Worm (Caenorhabditis elegans): ENCODE data around the gene scav-3.
A peak's percentile ranks its signal among the peaks of the same experiment; 100 is the strongest.

The scav-3 gene

DNA sequence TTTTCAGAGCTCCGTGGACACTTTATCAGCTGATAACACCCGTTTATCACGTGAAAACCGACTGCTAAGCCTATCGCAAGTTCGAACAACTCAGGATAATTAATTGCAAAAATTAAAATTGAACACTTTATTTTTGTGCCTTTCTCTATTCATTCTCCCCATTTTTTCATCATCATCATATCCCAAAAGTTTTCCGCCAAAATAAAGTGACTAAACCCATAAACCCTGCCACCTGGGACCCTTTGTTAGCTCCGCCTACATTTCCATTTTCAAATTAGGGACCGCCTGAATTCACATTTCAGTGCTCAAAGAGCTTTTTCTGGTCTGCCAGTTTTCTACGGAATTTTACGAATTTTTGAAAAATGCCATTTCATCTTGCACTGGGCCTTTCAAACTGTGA lies 27.8 kb upstream of the scav-3 start, which contains the start of gene arrd-16:
arrd-16 (plus strand) TSS at position 301 of the 400 bp plus-strand sequence.
- TF ChIP-seq gmeb-1 (tag; optimal IDR thresholded peaks at IDR 0.05) (no peak), ZK546.5 (tag; optimal IDR thresholded peaks at IDR 0.05) (no peak)

ce11 chrIII:12472497-12472896 lies 15.8 kb upstream of the scav-3 start, which contains the start of gene cccp-1:
cccp-1 (plus strand) TSS chrIII:12472873.
- TF ChIP-seq nhr-129 (tag; optimal IDR thresholded peaks at IDR 0.05) (peak; percentile 33), ztf-1 (GFP tag; conservative IDR thresholded peaks at IDR 0.05) (no peak), lin-11 (tag; optimal IDR thresholded peaks at IDR 0.05) (peak; percentile 12), crh-2 (tag; optimal IDR thresholded peaks at IDR 0.05) (peak; percentile 48), dmd-4 (tag; optimal IDR thresholded peaks at IDR 0.05) (no peak), fos-1 (tag; optimal IDR thresholded peaks at IDR 0.05) (peak; percentile 13), sem-4 (tag; optimal IDR thresholded peaks at IDR 0.05) (no peak), nhr-23 (tag; optimal IDR thresholded peaks at IDR 0.05) (no peak), mdl-1 (tag; optimal IDR thresholded peaks at IDR 0.05) (peak in 1 of 2 experiments; percentile 54), zag-1 (tag; optimal IDR thresholded peaks at IDR 0.05) (peak; percentile 48), egl-27 (tag; optimal IDR thresholded peaks at IDR 0.05) (no peak), mab-5 (tag; optimal IDR thresholded peaks at IDR 0.05) (peak; percentile 2), C34F6.9 (tag; optimal IDR thresholded peaks at IDR 0.05) (peak; percentile 67), lsy-2 (tag; optimal IDR thresholded peaks at IDR 0.05) (peak in 1 of 2 experiments; percentile 53), nhr-10 (tag; optimal IDR thresholded peaks at IDR 0.05) (no peak), unc-55 (GFP tag; optimal IDR thresholded peaks at IDR 0.05) (peak; percentile 75), gmeb-1 (tag; optimal IDR thresholded peaks at IDR 0.05) (no peak)

- TF ChIP-seq F13H6.1 (tag; optimal IDR thresholded peaks at IDR 0.05) (no peak), nhr-21 (tag; optimal IDR thresholded peaks at IDR 0.05) (no peak), unc-55 (GFP tag; optimal IDR thresholded peaks at IDR 0.05) (no peak), dmd-4 (tag; optimal IDR thresholded peaks at IDR 0.05) (no peak), nhr-11 (tag; optimal IDR thresholded peaks at IDR 0.05) (no peak), nhr-10 (tag; optimal IDR thresholded peaks at IDR 0.05) (no peak), lin-13 (GFP tag; optimal IDR thresholded peaks at IDR 0.05) (no peak), lin-11 (tag; optimal IDR thresholded peaks at IDR 0.05) (no peak), lsy-2 (tag; optimal IDR thresholded peaks at IDR 0.05) (no peak), sem-4 (tag; optimal IDR thresholded peaks at IDR 0.05) (no peak), nhr-25 (tag; optimal IDR thresholded peaks at IDR 0.05) (no peak), nhr-23 (tag; optimal IDR thresholded peaks at IDR 0.05) (no peak)
Measured at ce11 chrIII:12470589-12470988, 13.9 kb upstream of the scav-3 start.

DNA sequence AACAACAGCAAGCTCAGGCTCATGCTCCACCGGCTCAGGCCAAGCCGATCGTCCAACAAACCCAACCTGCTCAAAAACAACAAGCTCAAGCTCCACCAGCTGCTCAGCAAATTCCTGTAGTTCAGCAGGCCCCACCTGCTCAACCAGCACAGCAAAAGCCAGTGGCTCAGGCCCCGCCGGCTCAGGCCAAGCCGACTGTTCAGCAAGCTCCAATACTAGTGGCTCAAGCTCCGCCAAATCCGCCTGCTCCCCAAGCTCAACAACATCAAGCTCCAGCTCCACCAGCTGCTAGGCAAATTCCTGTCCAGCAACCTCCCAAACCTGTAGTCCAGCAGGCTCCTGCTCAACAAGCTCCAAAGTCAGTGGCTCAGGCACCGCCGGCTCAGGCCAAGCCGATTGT lies 13.2 kb upstream of the scav-3 start:
- TF ChIP-seq lin-39 (tag; optimal IDR thresholded peaks at IDR 0.05): no peak
- 0 out of 2 replicates have a peak, but pooled peaks have one; percentile 8 for TF ChIP-seq ztf-1 (GFP tag; conservative IDR thresholded peaks at IDR 0.05)

ce11 chrIII:12468869-12469268 lies 12.2 kb upstream of the scav-3 start, which contains the start of gene Y49E10.29:
Y49E10.29 (plus strand) TSS chrIII:12469169.
- TF ChIP-seq nhr-21 (tag; optimal IDR thresholded peaks at IDR 0.05) (no peak), nhr-237 (tag; optimal IDR thresholded peaks at IDR 0.05) (no peak), Y55F3AM.14 (GFP tag; optimal IDR thresholded peaks at IDR 0.05) (no peak), mbf-1 (tag; optimal IDR thresholded peaks at IDR 0.05) (no peak), skn-1 (tag; optimal IDR thresholded peaks at IDR 0.05) (no peak), nhr-77 (tag; optimal IDR thresholded peaks at IDR 0.05) (no peak), ztf-11 (tag; optimal IDR thresholded peaks at IDR 0.05) (no peak)

DNA sequence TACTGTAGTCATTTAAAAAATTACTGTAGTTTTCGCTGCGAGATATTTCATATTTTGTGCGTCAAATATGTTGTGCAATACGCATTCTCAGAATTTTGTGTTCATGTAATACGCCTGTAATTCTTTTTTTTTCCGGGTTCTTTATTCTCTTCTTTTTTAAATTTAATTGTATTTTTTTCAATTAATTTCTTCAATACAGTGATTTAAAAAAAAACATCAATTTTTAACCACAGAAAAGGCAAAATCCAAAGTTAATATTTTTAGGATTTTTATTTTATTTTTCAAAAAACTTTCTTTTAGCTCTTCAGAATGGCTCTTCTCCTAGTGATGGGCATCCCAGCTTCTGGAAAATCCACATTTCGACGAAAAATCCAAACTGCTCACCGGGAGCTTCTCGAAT lies 9.7 kb upstream of the scav-3 start, which contains the start of gene pstk-1:
pstk-1 (plus strand) TSS at position 301 of the 400 bp plus-strand sequence.
- TF ChIP-seq alr-1 (tag; optimal IDR thresholded peaks at IDR 0.05): no peak
- TF ChIP-seq lin-39 (tag; optimal IDR thresholded peaks at IDR 0.05): no peak
- TF ChIP-seq aly-2 (tag; optimal IDR thresholded peaks at IDR 0.05): no peak
- TF ChIP-seq blmp-1 (tag; optimal IDR thresholded peaks at IDR 0.05; ENCODE audit: insufficient read depth): no peak
- no peak for TF ChIP-seq unc-39 (tag; optimal IDR thresholded peaks at IDR 0.05)
- no peak for TF ChIP-seq nhr-10 (tag; optimal IDR thresholded peaks at IDR 0.05)
- TF ChIP-seq skn-1 (tag; optimal IDR thresholded peaks at IDR 0.05): no peak
